Fruit fly (Drosophila melanogaster): ENCODE data around the gene Spn100A.

dm6 chr3R:30735047-30735446 is 44.6 kb downstream of the Spn100A start:
- TF ChIP-seq CG15710 (tag; optimal IDR thresholded peaks at IDR 0.05) (no peak), EcR (GFP tag; optimal IDR thresholded peaks at IDR 0.05) (no peak)

Data from whole organism, pupa.